Worm (Caenorhabditis elegans): ENCODE data around the gene nhr-121.
A peak's percentile ranks its signal among the peaks of the same experiment; 100 is the strongest.
"Not testable (repeated sequence)": the region's sequence is repeated elsewhere in the genome, so short reads cannot be mapped to it uniquely, and the experiment has no call there.

DNA sequence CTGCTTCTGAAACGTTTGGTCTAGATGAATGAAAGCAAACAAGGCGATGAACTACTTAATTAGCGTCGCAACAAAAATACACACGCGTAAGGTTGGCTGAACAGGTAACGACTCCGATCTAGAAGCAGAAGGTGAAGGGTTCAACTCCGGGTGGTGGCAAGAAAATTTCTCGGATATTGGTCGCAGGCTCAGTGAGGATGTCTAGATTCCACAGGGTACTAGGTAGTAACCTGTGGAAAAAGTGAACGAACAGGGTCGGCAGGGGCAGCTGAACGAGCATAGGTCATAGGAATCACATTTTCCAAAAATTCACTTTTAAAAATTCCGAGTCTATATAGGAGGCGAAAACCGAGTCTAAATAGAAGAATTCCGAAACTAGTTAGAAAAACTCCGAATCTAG lies 5.8 kb upstream of the nhr-121 start:
- peak; percentile 39 for TF ChIP-seq F33H1.4 (GFP tag; IDR thresholded peaks at IDR 0.05)
- TF ChIP-seq lin-26 (GFP tag; IDR thresholded peaks at IDR 0.05), result peak; percentile 74
- not testable (repeated sequence) for TF ChIP-seq lin-40 (tag; optimal IDR thresholded peaks at IDR 0.05); ztf-25 (GFP tag; IDR thresholded peaks at IDR 0.05); sptf-2 (GFP tag; optimal IDR thresholded peaks at IDR 0.05); mel-28 (tag; optimal IDR thresholded peaks at IDR 0.05; ENCODE audit: borderline replicate concordance); atf-7 (tag; optimal IDR thresholded peaks at IDR 0.05); lsy-27 (tag; optimal IDR thresholded peaks at IDR 0.05; ENCODE audit: borderline replicate concordance, insufficient read depth); dpff-1 (tag; optimal IDR thresholded peaks at IDR 0.05); ceh-40 (GFP tag; IDR thresholded peaks at IDR 0.05); ama-1 (optimal IDR thresholded peaks at IDR 0.05); ama-1 (GFP tag; optimal IDR thresholded peaks at IDR 0.05); ceh-58 (GFP tag; IDR thresholded peaks at IDR 0.05); cebp-2 (GFP tag; IDR thresholded peaks at IDR 0.05)

All from whole organism, young adult.